Worm (Caenorhabditis elegans) whole organism, L1 larva: Measurements from ENCODE around the gene F37A8.2.

Experiments
- C16A3.4 ChIP-seq: fragments of 150-350 bp; optimal IDR thresholded peaks from 2 replicates; lab custom pipeline; 2014; ENCODE audit warnings: missing biosample characterization, missing genetic modification characterization
- F16B12.6 ChIP-seq: fragments of 150-350 bp; optimal IDR thresholded peaks from 2 replicates; lab custom pipeline; 2014; ENCODE audit warnings: missing biosample characterization, missing genetic modification characterization
- Y116A8C.19 ChIP-seq: sonication (generic microtip); optimal IDR thresholded peaks from 2 replicates; lab custom pipeline; 2016; ENCODE audit warnings: missing compliant biosample characterization, missing genetic modification characterization, borderline replicate concordance
- alr-1 ChIP-seq: fragments of 200-800 bp; sonication (Bioruptor generic); optimal IDR thresholded peaks from 2 replicates; lab custom pipeline; 2018; ENCODE audit warnings: borderline replicate concordance, mild to moderate bottlenecking, missing genetic modification characterization, missing compliant biosample characterization
- blmp-1 ChIP-seq: fragments of 150-350 bp; optimal IDR thresholded peaks from 2 replicates; lab custom pipeline; 2014; ENCODE audit warnings: missing biosample characterization, missing genetic modification characterization
- ceh-63 ChIP-seq: fragments of 200-800 bp; sonication (Bioruptor generic); optimal IDR thresholded peaks from 2 replicates; lab custom pipeline; 2018; ENCODE audit warnings: mild to moderate bottlenecking, missing genetic modification characterization, missing compliant biosample characterization
- ceh-90 ChIP-seq: sonication (generic microtip); optimal IDR thresholded peaks from 2 replicates; lab custom pipeline; 2016; ENCODE audit warnings: missing genetic modification characterization, missing compliant biosample characterization
- ces-1 ChIP-seq: fragments of 150-350 bp; optimal IDR thresholded peaks from 2 replicates; lab custom pipeline; 2014; ENCODE audit warnings: missing biosample characterization, missing genetic modification reagents, missing genetic modification characterization
- dsc-1 ChIP-seq: sonication (generic microtip); optimal IDR thresholded peaks from 2 replicates; lab custom pipeline; 2016; ENCODE audit warnings: mild to moderate bottlenecking, missing genetic modification characterization, missing compliant biosample characterization
- egl-13 ChIP-seq: sonication (generic microtip); optimal IDR thresholded peaks from 2 replicates; lab custom pipeline; 2016; ENCODE audit warnings: missing genotype, missing genetic modification reagents, missing genetic modification characterization, missing compliant biosample characterization
- elt-3 ChIP-seq, 6 experiments: fragments of 150-350 bp in 1 of 6; sonication (generic microtip); optimal IDR thresholded peaks; 2 replicates each; lab custom pipeline; 2017 to 2018; ENCODE audit warnings: missing biosample characterization in 6 of 6, missing genetic modification characterization in 6 of 6, inconsistent platforms in 1 of 6
- fkh-10 ChIP-seq: sonication (generic microtip); optimal IDR thresholded peaks from 2 replicates; lab custom pipeline; 2017; ENCODE audit warnings: missing biosample characterization, missing genetic modification reagents, missing genetic modification characterization
- grh-1 ChIP-seq: fragments of 200-800 bp; sonication (Bioruptor generic); IDR thresholded peaks from 2 replicates; pipeline ENCODE4 v1.3.6; 2022; ENCODE audit warnings: missing genetic modification reagents, missing genetic modification characterization, missing compliant biosample characterization
- hpl-2 ChIP-seq: fragments of 150-350 bp; optimal IDR thresholded peaks from 2 replicates; lab custom pipeline; 2014; ENCODE audit warnings: missing biosample characterization, missing genetic modification reagents, missing genetic modification characterization
- isw-1 ChIP-seq: fragments of 200-800 bp; sonication (Bioruptor generic); IDR thresholded peaks from 2 replicates; pipeline ENCODE4 v1.3.6; 2022; ENCODE audit warnings: missing genetic modification characterization, missing compliant biosample characterization
- jun-1 ChIP-seq: fragments of 150-350 bp; optimal IDR thresholded peaks from 2 replicates; lab custom pipeline; 2014; ENCODE audit warnings: missing biosample characterization, missing genetic modification reagents, missing genetic modification characterization
- lin-14 ChIP-seq: fragments of 200-800 bp; sonication (Bioruptor generic); optimal IDR thresholded peaks from 2 replicates; lab custom pipeline; 2018; ENCODE audit warnings: mild to moderate bottlenecking, missing genetic modification characterization, moderate library complexity, missing compliant biosample characterization
- lin-35 ChIP-seq, 2 experiments: fragments of 150-350 bp; optimal IDR thresholded peaks; 2 replicates each; lab custom pipeline; 2014; ENCODE audit warnings: missing biosample characterization in 2 of 2, missing genetic modification characterization in 2 of 2, missing genetic modification reagents in 2 of 2
- lsy-2 ChIP-seq, 2 experiments: fragments of 150-350 bp; optimal IDR thresholded peaks; 2 replicates each; lab custom pipeline; 2014; ENCODE audit warnings: missing biosample characterization in 2 of 2, missing genetic modification characterization in 2 of 2
- mdl-1 ChIP-seq, 2 experiments: fragments of 150-350 bp; optimal IDR thresholded peaks; 2 replicates each; lab custom pipeline; 2014 to 2017; ENCODE audit warnings: missing biosample characterization in 2 of 2, missing genetic modification characterization in 2 of 2, inconsistent platforms in 1 of 2
- mef-2 ChIP-seq: fragments of 150-350 bp; optimal IDR thresholded peaks from 2 replicates; lab custom pipeline; 2014; ENCODE audit warnings: missing biosample characterization, missing genetic modification characterization
- mep-1 ChIP-seq: fragments of 150-350 bp; optimal IDR thresholded peaks from 2 replicates; lab custom pipeline; 2014; ENCODE audit warnings: missing biosample characterization, missing genetic modification characterization
- nhr-11 ChIP-seq: fragments of 150-350 bp; optimal IDR thresholded peaks from 2 replicates; lab custom pipeline; 2014; ENCODE audit warnings: missing biosample characterization, missing genetic modification characterization
- nhr-19 ChIP-seq: fragments of 200-800 bp; sonication (Bioruptor generic); conservative IDR thresholded peaks from 2 replicates; pipeline ENCODE4 v1.3.6; 2022; ENCODE audit warnings: missing genetic modification characterization, missing compliant biosample characterization
- nhr-20 ChIP-seq: sonication (generic microtip); optimal IDR thresholded peaks from 2 replicates; lab custom pipeline; 2016; ENCODE audit warnings: mild to moderate bottlenecking, missing genetic modification characterization, missing compliant biosample characterization
- nhr-47 ChIP-seq: sonication (generic microtip); optimal IDR thresholded peaks from 2 replicates; lab custom pipeline; 2016; ENCODE audit warnings: mild to moderate bottlenecking, missing genetic modification characterization, moderate library complexity, missing compliant biosample characterization
- nhr-71 ChIP-seq: sonication (generic microtip); optimal IDR thresholded peaks from 2 replicates; lab custom pipeline; 2016; ENCODE audit warnings: mild to moderate bottlenecking, missing genetic modification characterization, moderate library complexity, missing compliant biosample characterization
- nhr-77 ChIP-seq: fragments of 150-350 bp; optimal IDR thresholded peaks from 2 replicates; lab custom pipeline; 2014; ENCODE audit warnings: missing biosample characterization, missing genetic modification characterization
- rnt-1 ChIP-seq: sonication (generic microtip); optimal IDR thresholded peaks from 2 replicates; lab custom pipeline; 2016; ENCODE audit warnings: mild to moderate bottlenecking, missing genetic modification characterization, moderate library complexity, missing compliant biosample characterization
- snu-23 ChIP-seq: sonication (generic microtip); optimal IDR thresholded peaks from 2 replicates; lab custom pipeline; 2016; ENCODE audit warnings: missing genetic modification characterization, missing compliant biosample characterization
- sox-4 ChIP-seq: sonication (generic microtip); optimal IDR thresholded peaks from 2 replicates; lab custom pipeline; 2016; ENCODE audit warnings: missing genetic modification characterization, missing compliant biosample characterization
- unc-130 ChIP-seq: fragments of 150-350 bp; optimal IDR thresholded peaks from 2 replicates; lab custom pipeline; 2017; ENCODE audit warnings: missing biosample characterization, missing genetic modification characterization, inconsistent platforms
- unc-62 ChIP-seq: fragments of 150-350 bp; optimal IDR thresholded peaks from 2 replicates; lab custom pipeline; 2014; ENCODE audit warnings: missing biosample characterization, missing genetic modification reagents, missing genetic modification characterization
- unc-86 ChIP-seq: sonication (generic microtip); optimal IDR thresholded peaks from 2 replicates; lab custom pipeline; 2016; ENCODE audit warnings: missing genetic modification characterization, missing compliant biosample characterization
- unc-98 ChIP-seq: fragments of 200-800 bp; sonication (Bioruptor generic); IDR thresholded peaks from 2 replicates; pipeline ENCODE4 v1.3.6; 2022; ENCODE audit warnings: missing genetic modification characterization, missing compliant biosample characterization
- zag-1 ChIP-seq: fragments of 150-350 bp; optimal IDR thresholded peaks from 2 replicates; lab custom pipeline; 2014; ENCODE audit warnings: missing biosample characterization, missing genetic modification characterization
- ztf-11 ChIP-seq, 2 experiments: sonication (generic microtip); optimal IDR thresholded peaks; 2 replicates each; lab custom pipeline; 2016 to 2017; ENCODE audit warnings: missing genetic modification characterization in 2 of 2, missing biosample characterization in 1 of 2, missing compliant biosample characterization in 1 of 2
- ztf-4 ChIP-seq: fragments of 150-350 bp; optimal IDR thresholded peaks from 2 replicates; lab custom pipeline; 2014; ENCODE audit warnings: missing biosample characterization, missing genetic modification characterization

Gene F37A8.2

ce11 chrIII:3953235-3953634 lies 21.9 kb upstream of the F37A8.2 start (continued):
- TF ChIP-seq nhr-47 (tag; lab: Kevin White, UChicago) (peak; percentile 49), jun-1 (peak; percentile 7), unc-62 (no peak), F16B12.6 (no peak), nhr-19 (GFP tag; lab: Robert Waterston, UW) (peak; percentile 40), nhr-77 (no peak), Y116A8C.19 (tag; lab: Kevin White, UChicago) (no peak), alr-1 (no peak), sox-4 (tag; lab: Kevin White, UChicago) (no peak), lin-35 (GFP tag; optimal IDR thresholded peaks at IDR 0.05; lab: Kevin White, UChicago) (peak; percentile 30 to 83), ceh-63 (GFP tag; lab: Kevin White, UChicago) (no peak), lin-14 (GFP tag; lab: Kevin White, UChicago) (peak; percentile 88), hpl-2 (GFP tag; lab: Kevin White, UChicago) (no peak), unc-86 (tag; lab: Kevin White, UChicago) (peak; percentile 8), dsc-1 (tag; lab: Kevin White, UChicago) (peak; percentile 38), nhr-71 (tag; lab: Kevin White, UChicago) (peak; percentile 79)

- TF ChIP-seq isw-1 (GFP tag; lab: Robert Waterston, UW) (no peak), unc-130 (tag; lab: Kevin White, UChicago) (peak; percentile 64), rnt-1 (tag; lab: Kevin White, UChicago) (no peak), mdl-1 (tag; optimal IDR thresholded peaks at IDR 0.05; lab: Kevin White, UChicago) (peak in 1 of 2 experiments; percentile 30), mef-2 (no peak), egl-13 (tag; lab: Kevin White, UChicago) (no peak), snu-23 (GFP tag; lab: Kevin White, UChicago) (peak; percentile 11), unc-98 (GFP tag; lab: Robert Waterston, UW) (no peak), nhr-77 (no peak), lin-35 (GFP tag; optimal IDR thresholded peaks at IDR 0.05; lab: Kevin White, UChicago) (peak in 1 of 2 experiments; percentile 64), C16A3.4 (peak; percentile 28), ztf-4 (tag; lab: Kevin White, UChicago) (no peak), elt-3 (tag; optimal IDR thresholded peaks at IDR 0.05; lab: Kevin White, UChicago) (peak in 1 of 6 experiments; percentile 33), unc-86 (tag; lab: Kevin White, UChicago) (no peak), ces-1 (no peak), nhr-11 (tag; lab: Kevin White, UChicago) (no peak), nhr-20 (tag; lab: Kevin White, UChicago) (peak; percentile 7), grh-1 (GFP tag; lab: Robert Waterston, UW) (no peak), lin-14 (GFP tag; lab: Kevin White, UChicago) (peak; percentile 44), blmp-1 (tag; lab: Kevin White, UChicago) (peak; percentile 91), lsy-2 (tag; optimal IDR thresholded peaks at IDR 0.05; lab: Kevin White, UChicago) (peak in 1 of 2 experiments; percentile 0), zag-1 (tag; lab: Kevin White, UChicago) (no peak), mep-1 (tag; lab: Kevin White, UChicago) (peak; percentile 12), fkh-10 (GFP tag; lab: Kevin White, UChicago) (no peak), ceh-90 (tag; lab: Kevin White, UChicago) (no peak)
Observed at ce11 chrIII:3952058-3952457, 20.7 kb upstream of the F37A8.2 start.

ce11 chrIII:3935808-3936207 lies 4.5 kb upstream of the F37A8.2 start, which contains the start of gene npl-10:
Gene npl-10, minus strand, starts transcription at chrIII:3935908.
- TF ChIP-seq ztf-11 (tag; optimal IDR thresholded peaks at IDR 0.05; lab: Kevin White, UChicago) (no peak), ceh-90 (tag; lab: Kevin White, UChicago) (no peak)
- TF ChIP-seq, all 84 proteins: peak for 0
